Worm (Caenorhabditis elegans) whole organism, mixed stage, embryonic: ENCODE results near the gene C06B3.16.

Experiments
- mep-1 ChIP-seq: fragments of 150-350 bp; optimal IDR thresholded peaks from 2 replicates; lab custom pipeline; 2017; ENCODE audit warnings: missing biosample characterization, missing genetic modification reagents, missing genetic modification characterization, inconsistent platforms
- snpc-4 ChIP-seq: fragments of 150-350 bp; optimal IDR thresholded peaks from 2 replicates; lab custom pipeline; 2014; ENCODE audit warnings: missing biosample characterization, missing genetic modification characterization

DNA sequence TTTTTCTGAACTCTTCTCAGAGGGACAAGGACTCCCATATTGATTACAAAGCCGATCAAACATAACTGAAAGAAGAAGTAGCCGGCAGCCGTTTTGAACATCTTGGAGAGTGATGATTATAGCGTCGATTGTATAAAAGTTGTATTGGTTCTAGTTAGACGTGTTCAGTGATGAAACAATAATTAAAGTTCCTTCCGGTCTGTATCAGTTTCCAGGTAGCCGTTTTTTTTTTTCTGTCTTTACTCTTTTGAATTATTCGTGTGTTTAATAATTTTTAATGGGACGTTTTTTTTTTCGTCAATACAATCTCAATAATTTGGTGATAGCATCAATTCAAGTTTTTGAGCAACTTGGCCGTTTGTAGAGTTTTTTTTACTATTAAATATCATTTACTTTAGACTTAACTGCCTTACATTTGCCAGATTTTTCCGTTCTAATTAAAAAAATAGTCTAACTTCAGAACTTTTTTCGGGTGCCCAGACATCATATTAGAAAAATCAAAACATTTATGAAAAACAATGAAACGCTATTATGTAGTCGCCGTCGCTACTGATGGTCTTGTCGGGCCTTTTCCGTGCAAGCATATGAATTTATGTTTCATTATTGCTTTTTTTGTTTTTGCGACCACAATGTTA, 15.2 kb downstream of the C06B3.16 start, which contains the start of the genes srx-10 and clec-226:
- TF ChIP-seq snpc-4 (tag; lab: Kevin White, UChicago) (no peak), mep-1 (tag; lab: Kevin White, UChicago) (no peak)
